Fruit fly (Drosophila melanogaster): ENCODE measurements around the gene msk.

The msk gene

DNA sequence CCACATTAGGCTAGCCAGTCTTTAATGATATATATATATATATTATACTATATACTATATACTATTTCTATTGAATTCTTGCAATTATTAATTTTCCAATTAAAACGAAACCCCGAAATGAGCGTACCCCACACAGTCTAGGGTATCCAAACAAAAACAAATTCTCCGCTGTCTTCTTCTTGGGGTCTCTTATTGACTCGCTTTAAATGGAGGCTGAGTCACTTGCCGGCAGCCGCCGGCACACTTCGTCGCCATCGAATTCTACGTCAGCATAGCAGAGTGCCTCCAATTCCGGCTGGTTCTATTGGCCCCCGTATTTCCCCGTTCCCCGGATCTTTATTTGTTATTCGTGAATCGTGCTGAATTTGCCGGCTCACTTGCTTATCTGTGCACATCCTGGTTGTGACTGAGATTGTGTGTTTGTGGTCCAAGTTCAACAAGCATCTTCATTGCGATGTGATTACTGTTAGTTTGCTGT, 21.3 kb upstream of the msk start (continued):
- TF ChIP-seq CG9727 (GFP tag; optimal IDR thresholded peaks at IDR 0.05) = peak; percentile 25
- TF ChIP-seq CG16813 (GFP tag; IDR thresholded peaks at IDR 0.05; ENCODE audit: partially characterized antibody) = no peak
- TF ChIP-seq D19B (GFP tag; optimal IDR thresholded peaks at IDR 0.05) = peak; percentile 78
- no peak for TF ChIP-seq Atf3 (GFP tag; optimal IDR thresholded peaks at IDR 0.05)
- TF ChIP-seq CG14014 (GFP tag; IDR thresholded peaks at IDR 0.05) = no peak
- peak; percentile 80 for TF ChIP-seq Med (GFP tag)
- TF ChIP-seq chinmo (GFP tag; IDR thresholded peaks at IDR 0.05; ENCODE audit: partially characterized antibody) = peak; percentile 71; the same call in 1 of the 4 replicates
- TF ChIP-seq CG4707 (GFP tag; optimal IDR thresholded peaks at IDR 0.05) = no peak
- peak; percentile 34 for TF ChIP-seq CG6854 (GFP tag; optimal IDR thresholded peaks at IDR 0.05)
- TF ChIP-seq jumu (GFP tag; optimal IDR thresholded peaks at IDR 0.05) = no peak
- peak; percentile 2 for TF ChIP-seq CG6765 (GFP tag; optimal IDR thresholded peaks at IDR 0.05)
- no peak for TF ChIP-seq yki (optimal IDR thresholded peaks at IDR 0.05)
- TF ChIP-seq CG11560 (tag; IDR thresholded peaks at IDR 0.05) = no peak
- TF ChIP-seq Neu2 (GFP tag; optimal IDR thresholded peaks at IDR 0.05; ENCODE audit: borderline replicate concordance) = no peak
- TF ChIP-seq CG34422 (GFP tag; IDR thresholded peaks at IDR 0.05) = peak; percentile 41; the same call in 1 of the 3 replicates
- peak; percentile 74 for TF ChIP-seq sd (tag; optimal IDR thresholded peaks at IDR 0.05)
- TF ChIP-seq ewg (GFP tag; optimal IDR thresholded peaks at IDR 0.05) = no peak
- TF ChIP-seq pan (optimal IDR thresholded peaks at IDR 0.05) = no peak
- TF ChIP-seq pan (GFP tag; optimal IDR thresholded peaks at IDR 0.05 in 1 of 2, IDR thresholded peaks at IDR 0.05 in 1 of 2) = peak in 1 of 2 experiments; percentile 46
- TF ChIP-seq Hr3 (GFP tag; optimal IDR thresholded peaks at IDR 0.05) = peak; percentile 16
- no peak for TF ChIP-seq lola (GFP tag; optimal IDR thresholded peaks at IDR 0.05)
- TF ChIP-seq CG11504 (tag; optimal IDR thresholded peaks at IDR 0.05) = peak; percentile 49
- TF ChIP-seq CG13894 (tag; optimal IDR thresholded peaks at IDR 0.05) = peak; percentile 73
- TF ChIP-seq Aef1 (GFP tag; IDR thresholded peaks at IDR 0.05) = peak; percentile 56

dm6 chr3L:8096106-8096558, 19.8 kb upstream of the msk start:
- TF ChIP-seq Oli (tag; optimal IDR thresholded peaks at IDR 0.05) = peak; percentile 95
- peak; percentile 89 for TF ChIP-seq nau (GFP tag; optimal IDR thresholded peaks at IDR 0.05)
- peak; percentile 98 for TF ChIP-seq Meics (GFP tag; optimal IDR thresholded peaks at IDR 0.05)
- TF ChIP-seq Drgx (GFP tag; IDR thresholded peaks at IDR 0.05) = peak; percentile 97
- peak; percentile 88 for TF ChIP-seq ase (GFP tag; IDR thresholded peaks at IDR 0.05)
- TF ChIP-seq stc (GFP tag; IDR thresholded peaks at IDR 0.05) = peak; percentile 94
- TF ChIP-seq sc (optimal IDR thresholded peaks at IDR 0.05) = no peak
- peak; percentile 64 for TF ChIP-seq sc (GFP tag; optimal IDR thresholded peaks at IDR 0.05)
- TF ChIP-seq yki (optimal IDR thresholded peaks at IDR 0.05) = no peak
- peak; percentile 85 for TF ChIP-seq C15 (GFP tag; IDR thresholded peaks at IDR 0.05)
- peak; percentile 60 for TF ChIP-seq Bdp1 (GFP tag; optimal IDR thresholded peaks at IDR 0.05)
- TF ChIP-seq eyg (GFP tag; optimal IDR thresholded peaks at IDR 0.05) = peak; percentile 76
- TF ChIP-seq CG14441 (GFP tag; IDR thresholded peaks at IDR 0.05) = peak; percentile 94
- peak; percentile 75 for TF ChIP-seq CG12744 (GFP tag; optimal IDR thresholded peaks at IDR 0.05)
- peak; percentile 96 for TF ChIP-seq gsb (GFP tag; IDR thresholded peaks at IDR 0.05)
- TF ChIP-seq zen (tag; optimal IDR thresholded peaks at IDR 0.05) = peak; percentile 78
- peak; percentile 96 for TF ChIP-seq CG11247 (GFP tag; IDR thresholded peaks at IDR 0.05)
- peak; percentile 95 for TF ChIP-seq Usf (GFP tag; optimal IDR thresholded peaks at IDR 0.05)
- TF ChIP-seq mam (GFP tag; optimal IDR thresholded peaks at IDR 0.05) = peak; percentile 89
- peak; percentile 86 for TF ChIP-seq CG10274 (GFP tag; optimal IDR thresholded peaks at IDR 0.05)
- peak; percentile 92 for TF ChIP-seq CG11085 (GFP tag; IDR thresholded peaks at IDR 0.05)
- TF ChIP-seq dpn (GFP tag; optimal IDR thresholded peaks at IDR 0.05) = peak; percentile 87 to 95
- peak; percentile 94 for TF ChIP-seq sd (tag; optimal IDR thresholded peaks at IDR 0.05)
- TF ChIP-seq CG1233 (GFP tag; optimal IDR thresholded peaks at IDR 0.05) = peak; percentile 90
- TF ChIP-seq D19B (GFP tag; optimal IDR thresholded peaks at IDR 0.05) = peak; percentile 89
- TF ChIP-seq hth (optimal IDR thresholded peaks at IDR 0.05) = no peak
- peak; percentile 55 for TF ChIP-seq en (GFP tag; optimal IDR thresholded peaks at IDR 0.05)
- no peak for TF ChIP-seq CG14860 (GFP tag; IDR thresholded peaks at IDR 0.05; ENCODE audit: partially characterized antibody)
- TF ChIP-seq Optix (GFP tag; IDR thresholded peaks at IDR 0.05) = peak; percentile 69; the same call in 2 of the 3 replicates
- peak; percentile 82 for TF ChIP-seq ewg (GFP tag; optimal IDR thresholded peaks at IDR 0.05)
- TF ChIP-seq Lpt (GFP tag; optimal IDR thresholded peaks at IDR 0.05) = no peak

All from whole organism, embryonic.